Fruit fly (Drosophila melanogaster) whole organism, prepupa: ENCODE measurements around the gene CG44085.

ENCODE experiments used
- CG10669 ChIP-seq: fragments of 200-800 bp; sonication (Bioruptor generic); optimal IDR thresholded peaks from 3 replicates; lab custom pipeline; 2018; ENCODE audit warnings: missing biosample characterization, mild to moderate bottlenecking, missing genetic modification characterization, moderate library complexity
- CG11762 ChIP-seq: fragments of 200-800 bp; sonication (Bioruptor generic); optimal IDR thresholded peaks from 3 replicates; lab custom pipeline; 2016; ENCODE audit warnings: missing biosample characterization, missing genetic modification characterization; ENCODE audit not compliant: insufficient read depth
- CG11902 ChIP-seq: fragments of 200-800 bp; sonication (Bioruptor generic); optimal IDR thresholded peaks from 3 replicates; lab custom pipeline; 2016; ENCODE audit warnings: missing biosample characterization, missing genetic modification characterization
- CG1621 ChIP-seq: fragments of 200-800 bp; sonication (Bioruptor generic); optimal IDR thresholded peaks from 3 replicates; lab custom pipeline; 2018; ENCODE audit warnings: missing biosample characterization, mild to moderate bottlenecking, missing genetic modification characterization
- CG3032 ChIP-seq: fragments of 200-800 bp; optimal IDR thresholded peaks from 2 replicates; lab custom pipeline; 2019; ENCODE audit warnings: missing biosample characterization, mild to moderate bottlenecking, missing genetic modification characterization, moderate library complexity
- CG4318 ChIP-seq: fragments of 200-800 bp; sonication (Bioruptor generic); optimal IDR thresholded peaks from 3 replicates; lab custom pipeline; 2017; ENCODE audit warnings: missing biosample characterization, mild to moderate bottlenecking, missing genetic modification characterization
- CG6163 ChIP-seq: fragments of 200-800 bp; sonication (Bioruptor generic); IDR thresholded peaks from 3 replicates; pipeline ENCODE4 v1.3.6; 2022; ENCODE audit warnings: missing biosample characterization, missing genetic modification characterization
- CG6276 ChIP-seq: fragments of 200-800 bp; sonication (Bioruptor generic); optimal IDR thresholded peaks from 2 replicates; lab custom pipeline; 2017; ENCODE audit warnings: missing biosample characterization, mild to moderate bottlenecking, missing genetic modification characterization
- CG6792 ChIP-seq: fragments of 200-800 bp; sonication (Bioruptor generic); optimal IDR thresholded peaks from 3 replicates; lab custom pipeline; 2016; ENCODE audit warnings: missing biosample characterization, missing genetic modification characterization
- CG6808 ChIP-seq: fragments of 200-800 bp; sonication (Bioruptor generic); optimal IDR thresholded peaks from 3 replicates; lab custom pipeline; 2017; ENCODE audit warnings: missing biosample characterization, missing genetic modification characterization, mild to moderate bottlenecking, moderate library complexity, missing genetic modification reagents
- CG8319 ChIP-seq: fragments of 200-800 bp; sonication (Bioruptor generic); optimal IDR thresholded peaks from 3 replicates; lab custom pipeline; 2016; ENCODE audit warnings: missing biosample characterization, missing genetic modification characterization
- CG8632 ChIP-seq: fragments of 200-800 bp; sonication (Bioruptor generic); optimal IDR thresholded peaks from 3 replicates; lab custom pipeline; 2016; ENCODE audit warnings: missing biosample characterization, missing genetic modification characterization
- CG9139 ChIP-seq: fragments of 200-800 bp; sonication (Bioruptor generic); optimal IDR thresholded peaks from 3 replicates; lab custom pipeline; 2017; ENCODE audit warnings: missing biosample characterization, mild to moderate bottlenecking, missing genetic modification characterization
- Eip75B ChIP-seq: fragments of 200-800 bp; sonication (Bioruptor generic); optimal IDR thresholded peaks from 3 replicates; lab custom pipeline; 2016; ENCODE audit warnings: missing biosample characterization, missing genetic modification characterization
- Eip78C ChIP-seq: fragments of 200-800 bp; sonication (Bioruptor generic); peaks from one replicate; lab custom pipeline; 2016; ENCODE audit warnings: missing biosample characterization, missing genetic modification characterization
- Eip93F ChIP-seq: fragments of 200-800 bp; sonication (Bioruptor generic); optimal IDR thresholded peaks from 2 replicates; lab custom pipeline; 2016; ENCODE audit warnings: missing biosample characterization, mild to moderate bottlenecking, missing genetic modification characterization
- Ets21C ChIP-seq: fragments of 200-800 bp; sonication (Bioruptor generic); optimal IDR thresholded peaks from 3 replicates; lab custom pipeline; 2016; ENCODE audit warnings: missing biosample characterization, missing genetic modification characterization
- Gug ChIP-seq: fragments of 200-800 bp; sonication (Bioruptor generic); IDR thresholded peaks from 2 replicates; pipeline ENCODE4 v1.3.6; 2022; ENCODE audit warnings: missing biosample characterization, missing genetic modification characterization
- Hr4 ChIP-seq: fragments of 200-800 bp; sonication (Bioruptor generic); optimal IDR thresholded peaks from 3 replicates; lab custom pipeline; 2016; ENCODE audit warnings: missing biosample characterization, missing genetic modification characterization
- Sox102F ChIP-seq: fragments of 200-800 bp; sonication (Bioruptor generic); optimal IDR thresholded peaks from 2 replicates; lab custom pipeline; 2016; ENCODE audit warnings: missing biosample characterization, mild to moderate bottlenecking, missing genetic modification characterization
- Sox15 ChIP-seq: fragments of 200-800 bp; sonication (Bioruptor generic); optimal IDR thresholded peaks from 3 replicates; lab custom pipeline; 2016; ENCODE audit warnings: missing biosample characterization, missing genetic modification characterization
- achi ChIP-seq: fragments of 200-800 bp; sonication (Bioruptor generic); optimal IDR thresholded peaks from 3 replicates; lab custom pipeline; 2016; ENCODE audit warnings: missing biosample characterization, missing genetic modification characterization
- cyc ChIP-seq: fragments of 200-800 bp; sonication (Bioruptor generic); optimal IDR thresholded peaks from 3 replicates; lab custom pipeline; 2016; ENCODE audit warnings: missing biosample characterization, missing genetic modification characterization
- dac ChIP-seq: fragments of 200-800 bp; sonication (Bioruptor generic); optimal IDR thresholded peaks from 2 replicates; lab custom pipeline; 2017; ENCODE audit warnings: missing biosample characterization, mild to moderate bottlenecking, missing genetic modification characterization
- eg ChIP-seq: fragments of 200-800 bp; sonication (Bioruptor generic); IDR thresholded peaks from 3 replicates; pipeline ENCODE4 v1.3.6; 2022; ENCODE audit warnings: missing biosample characterization, missing genetic modification characterization
- esn ChIP-seq: fragments of 200-800 bp; sonication (Bioruptor generic); optimal IDR thresholded peaks from 2 replicates; lab custom pipeline; 2016; ENCODE audit warnings: missing biosample characterization, mild to moderate bottlenecking, missing genetic modification characterization, moderate library complexity
- fkh ChIP-seq: fragments of 200-800 bp; sonication (Bioruptor generic); optimal IDR thresholded peaks from 3 replicates; lab custom pipeline; 2017; ENCODE audit warnings: missing biosample characterization, mild to moderate bottlenecking, missing genetic modification characterization, moderate library complexity
- lz ChIP-seq: fragments of 200-800 bp; sonication (Bioruptor generic); optimal IDR thresholded peaks from 3 replicates; lab custom pipeline; 2016; ENCODE audit warnings: missing biosample characterization, missing genetic modification characterization
- net ChIP-seq: fragments of 200-800 bp; sonication (Bioruptor generic); optimal IDR thresholded peaks from 3 replicates; lab custom pipeline; 2016; ENCODE audit warnings: missing biosample characterization, missing genetic modification characterization
- pdm3 ChIP-seq: fragments of 200-800 bp; sonication (Bioruptor generic); optimal IDR thresholded peaks from 3 replicates; lab custom pipeline; 2016; ENCODE audit warnings: missing biosample characterization, missing genetic modification characterization
- ss ChIP-seq, 2 experiments: fragments of 200-800 bp; sonication (Bioruptor generic); optimal IDR thresholded peaks; 2 replicates in 1 of 2; 3 replicates in 1 of 2; lab custom pipeline; 2017 to 2018; ENCODE audit warnings: mild to moderate bottlenecking in 2 of 2, missing biosample characterization in 2 of 2, missing genetic modification characterization in 2 of 2, moderate library complexity in 1 of 2
- vri ChIP-seq: fragments of 200-800 bp; sonication (Bioruptor generic); optimal IDR thresholded peaks from 3 replicates; lab custom pipeline; 2016; ENCODE audit warnings: missing biosample characterization, mild to moderate bottlenecking, missing genetic modification characterization

CG44085 gene

DNA sequence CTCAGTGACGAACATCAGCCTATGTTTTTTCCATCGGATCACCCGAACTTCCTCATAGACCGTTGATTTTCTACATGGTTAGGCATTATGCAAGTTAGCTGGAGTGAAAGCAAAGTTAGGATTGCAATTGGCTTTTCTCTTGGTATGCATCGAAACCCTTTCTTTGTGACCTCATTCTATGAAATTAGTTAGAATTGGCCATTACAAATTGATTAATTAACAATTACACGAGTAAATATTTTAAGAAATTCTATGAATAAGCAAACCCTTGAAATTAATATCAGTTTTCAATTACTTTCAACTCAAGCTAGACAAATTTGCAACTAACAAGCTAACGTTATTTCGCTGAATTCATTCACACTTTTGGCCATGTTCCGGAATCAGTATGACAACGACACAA, 29.1 kb upstream of the CG44085 start, which contains the start of gene Prosalpha6T:
Gene Prosalpha6T, plus strand, starts transcription at position 301 of the 400 bp plus-strand sequence.
- TF ChIP-seq CG6276 (GFP tag; lab: Kevin White, UChicago) = no peak
- no peak for TF ChIP-seq CG9139 (GFP tag; lab: Kevin White, UChicago)
- TF ChIP-seq Gug (GFP tag; lab: Robert Waterston, UW) = no peak
- no peak for TF ChIP-seq CG8319

DNA sequence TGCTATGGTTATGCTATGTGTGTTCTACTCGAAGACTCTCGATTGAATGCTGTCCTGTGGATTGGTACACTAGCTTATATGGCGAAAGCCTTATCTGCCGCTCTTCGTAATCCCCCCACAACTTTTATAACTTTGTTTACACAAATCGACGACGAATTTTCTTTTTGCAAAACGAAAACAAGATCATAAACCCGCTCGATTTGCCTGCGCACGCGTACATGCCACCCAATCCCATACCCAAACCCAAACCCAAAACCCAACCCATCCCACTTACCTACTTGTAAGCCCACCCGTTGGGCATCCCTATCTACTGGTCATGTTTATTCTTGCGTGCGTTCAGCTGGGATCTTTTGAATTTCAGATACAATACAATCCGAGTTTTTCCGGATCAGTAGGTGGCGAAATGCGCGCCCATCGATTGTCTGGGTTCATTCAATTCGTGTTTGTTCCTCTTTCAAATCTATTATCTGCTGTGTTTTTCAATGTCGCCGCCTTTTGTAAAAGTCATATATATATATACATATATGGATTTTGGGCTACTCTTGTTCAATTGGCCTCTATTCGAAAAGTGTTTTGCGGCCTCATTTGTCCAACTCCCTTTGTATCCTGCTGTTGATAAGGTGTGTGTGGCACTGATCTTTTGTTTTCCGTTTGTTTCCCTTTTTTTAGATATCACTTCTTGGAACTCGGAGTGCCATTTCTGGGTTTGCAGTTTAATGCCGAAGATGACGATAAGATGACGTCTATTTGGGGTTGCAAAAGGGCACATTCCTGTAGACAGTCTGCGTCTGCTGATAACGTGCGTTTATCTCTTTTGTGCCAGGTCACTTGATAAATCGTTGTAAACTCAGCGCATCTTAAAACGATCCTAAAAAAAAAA, 26.0 kb upstream of the CG44085 start, which contains the start of gene Mabi:
Gene Mabi, minus strand, starts transcription at position 51 of the 880 bp plus-strand sequence.
- TF ChIP-seq fkh (no peak), Ets21C (GFP tag; lab: Kevin White, UChicago) (no peak), CG1621 (tag; lab: Kevin White, UChicago) (no peak), cyc (no peak), Sox15 (no peak), Sox102F (GFP tag; lab: Kevin White, UChicago) (no peak), CG6792 (GFP tag; lab: Kevin White, UChicago) (no peak), CG3032 (no peak), lz (GFP tag; lab: Kevin White, UChicago) (no peak), CG4318 (GFP tag; lab: Kevin White, UChicago) (no peak), Eip75B (GFP tag; lab: Kevin White, UChicago) (no peak), eg (GFP tag; lab: Robert Waterston, UW) (no peak), dac (GFP tag; lab: Kevin White, UChicago) (no peak), Eip78C (GFP tag; lab: Kevin White, UChicago) (no peak), pdm3 (GFP tag; lab: Kevin White, UChicago) (no peak), CG8632 (GFP tag; lab: Kevin White, UChicago) (no peak), Gug (GFP tag; lab: Robert Waterston, UW) (no peak)

DNA sequence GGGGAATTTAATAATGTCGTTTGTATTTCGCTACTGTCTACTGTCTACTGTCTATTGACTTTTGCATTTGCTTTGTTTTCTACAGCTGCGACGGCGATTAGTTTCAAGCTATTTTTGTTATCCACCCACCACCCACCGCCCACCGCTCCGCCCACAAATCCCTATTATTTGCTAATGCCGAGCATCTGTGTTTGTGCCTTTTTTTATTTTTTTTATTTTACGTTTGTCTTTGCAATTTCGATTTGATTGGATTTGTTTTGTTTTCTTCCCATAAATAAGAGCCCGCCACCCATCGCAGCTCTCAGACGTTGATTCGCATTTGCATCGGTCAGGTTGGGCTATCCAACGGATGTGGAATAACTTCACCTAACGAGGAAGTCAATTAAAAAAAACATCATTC, 24.6 kb upstream of the CG44085 start, which contains the start of gene Jhbp14:
Gene Jhbp14, plus strand, starts transcription at position 301 of the 400 bp plus-strand sequence.
- TF ChIP-seq ss (GFP tag; optimal IDR thresholded peaks at IDR 0.05; lab: Kevin White, UChicago) = no peak
- no peak for TF ChIP-seq CG11902 (GFP tag; lab: Kevin White, UChicago)
- no peak for TF ChIP-seq CG11762 (GFP tag; lab: Kevin White, UChicago)
- no peak for TF ChIP-seq CG10669 (GFP tag; lab: Kevin White, UChicago)
- no peak for TF ChIP-seq esn
- TF ChIP-seq CG6808 (GFP tag; lab: Kevin White, UChicago) = no peak
- no peak for TF ChIP-seq Hr4 (GFP tag; lab: Kevin White, UChicago)
- TF ChIP-seq net (GFP tag; lab: Kevin White, UChicago) = no peak
- TF ChIP-seq fkh = no peak
- no peak for TF ChIP-seq dac (GFP tag; lab: Kevin White, UChicago)
- TF ChIP-seq CG4318 (GFP tag; lab: Kevin White, UChicago) = no peak
- TF ChIP-seq vri (GFP tag; lab: Kevin White, UChicago) = no peak
- TF ChIP-seq Eip93F (GFP tag; lab: Kevin White, UChicago) = no peak
- TF ChIP-seq achi (GFP tag; lab: Kevin White, UChicago) = no peak
- TF ChIP-seq lz (GFP tag; lab: Kevin White, UChicago) = no peak
- no peak for TF ChIP-seq eg (GFP tag; lab: Robert Waterston, UW)
- no peak for TF ChIP-seq CG1621 (tag; lab: Kevin White, UChicago)

DNA sequence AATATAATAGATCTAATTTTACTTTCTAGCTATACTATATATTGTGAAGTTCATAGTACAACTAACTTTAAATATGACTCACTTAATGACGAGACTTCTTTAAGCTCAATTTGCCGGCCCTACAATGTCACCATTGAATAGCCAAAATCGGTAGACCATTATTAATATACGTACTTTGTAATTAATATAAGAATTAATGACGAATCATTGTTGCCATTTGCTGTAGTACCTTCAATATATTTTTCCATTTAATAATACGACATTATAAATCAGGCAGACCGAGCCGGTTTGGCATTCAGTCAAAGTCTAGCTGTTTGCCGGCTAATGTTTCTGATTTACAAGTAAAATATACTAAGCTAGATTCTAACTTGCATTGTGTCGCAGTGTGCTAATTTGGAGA, 21.1 kb upstream of the CG44085 start, which contains the start of gene Jhbp13:
Gene Jhbp13, plus strand, starts transcription at position 301 of the 400 bp plus-strand sequence.
- TF ChIP-seq pdm3 (GFP tag; lab: Kevin White, UChicago) (no peak), CG6163 (GFP tag; lab: Robert Waterston, UW) (no peak)
